Fruit fly (Drosophila melanogaster) S2 (cell line): ENCODE measurements around the gene Wdr92.

Experiments used
- CG8478 ChIP-seq: fragments of >200 bp; optimal IDR thresholded peaks from 2 replicates; lab custom pipeline; 2018
- CTCF ChIP-seq, 2 experiments: fragments of >200 bp; optimal IDR thresholded peaks; 2 replicates each; lab custom pipeline; 2018

- no peak for TF ChIP-seq CTCF (optimal IDR thresholded peaks at IDR 0.05; lab: Kevin White, UChicago)
- no peak for TF ChIP-seq CG8478
Measured at dm6 chr3L:17884276-17884675, 23.7 kb upstream of the Wdr92 start, which contains the start of gene CG5506.
